Fruit fly (Drosophila melanogaster) whole organism: ENCODE measurements around the gene Iris.

ENCODE experiments used
- CG8478 ChIP-seq: fragments of >200 bp; optimal IDR thresholded peaks from 2 replicates; lab custom pipeline; 2018; ENCODE audit warnings: inconsistent platforms
- Dll ChIP-seq: fragments of >200 bp; optimal IDR thresholded peaks from 2 replicates; lab custom pipeline; 2017
- EcR ChIP-seq, 2 experiments: fragments of >200 bp; optimal IDR thresholded peaks; 2 replicates each; lab custom pipeline; 2017; ENCODE audit warnings: missing biosample characterization in 2 of 2, missing genetic modification characterization in 2 of 2, missing genetic modification reagents in 2 of 2
- pan ChIP-seq: fragments of >200 bp; optimal IDR thresholded peaks from 2 replicates; lab custom pipeline; 2017
- psq ChIP-seq: fragments of >200 bp; optimal IDR thresholded peaks from 2 replicates; lab custom pipeline; 2017
- usp ChIP-seq: fragments of >200 bp; optimal IDR thresholded peaks from 2 replicates; lab custom pipeline; 2017; ENCODE audit warnings: missing biosample characterization, missing genetic modification characterization, mixed read lengths

Iris gene

dm6 chr2L:1134011-1134743 is at the start of gene Iris, which contains the start of gene CG4577:
Gene Iris, minus strand, starts transcription at chr2L:1134098.
Gene CG4577, plus strand, starts transcription at chr2L:1134693.
- no peak for TF ChIP-seq psq (lab: Kevin White, UChicago)
- no peak for TF ChIP-seq Dll (lab: Kevin White, UChicago)
- no peak for TF ChIP-seq EcR (GFP tag; optimal IDR thresholded peaks at IDR 0.05; lab: Kevin White, UChicago)
- no peak for TF ChIP-seq CG8478 (lab: Kevin White, UChicago)
- TF ChIP-seq usp, result no peak
- no peak for TF ChIP-seq pan (lab: Kevin White, UChicago)

dm6 chr2L:1177522-1177921 is 43.6 kb upstream of the Iris start, which contains the start of gene CG4896:
Gene CG4896, plus strand, starts transcription at chr2L:1177690.
- TF ChIP-seq psq (lab: Kevin White, UChicago) (no peak), usp (no peak), EcR (GFP tag; optimal IDR thresholded peaks at IDR 0.05; lab: Kevin White, UChicago) (no peak), CG8478 (lab: Kevin White, UChicago) (no peak), pan (lab: Kevin White, UChicago) (no peak), Dll (lab: Kevin White, UChicago) (no peak)

dm6 chr2L:1172704-1173107 is 38.8 kb upstream of the Iris start, which contains the start of the genes Charon and CG4887:
Gene Charon, minus strand, starts transcription at chr2L:1172805.
Gene CG4887, plus strand, starts transcription at chr2L:1173009.
- TF ChIP-seq pan (lab: Kevin White, UChicago) (no peak), Dll (lab: Kevin White, UChicago) (no peak), CG8478 (lab: Kevin White, UChicago) (no peak), usp (no peak), EcR (GFP tag; optimal IDR thresholded peaks at IDR 0.05; lab: Kevin White, UChicago) (no peak), psq (lab: Kevin White, UChicago) (no peak)

- TF ChIP-seq Dll (lab: Kevin White, UChicago), result no peak
- no peak for TF ChIP-seq CG8478 (lab: Kevin White, UChicago)
- TF ChIP-seq psq (lab: Kevin White, UChicago), result no peak
- no peak for TF ChIP-seq pan (lab: Kevin White, UChicago)
- TF ChIP-seq usp, result no peak
- no peak for TF ChIP-seq EcR (GFP tag; optimal IDR thresholded peaks at IDR 0.05; lab: Kevin White, UChicago)
These were observed 36.0 kb upstream of the Iris start, which contains the start of the genes CG31922 and Plap for dm6 chr2L:1169867-1170415. Gene CG31922, plus strand, starts transcription at chr2L:1170181. Gene Plap, minus strand, starts transcription at chr2L:1170365.

- TF ChIP-seq CG8478 (lab: Kevin White, UChicago) (no peak), psq (lab: Kevin White, UChicago) (no peak)
These were observed 32.4 kb upstream of the Iris start, which contains the start of gene CG14341 for dm6 chr2L:1166326-1166725. Gene CG14341, plus strand, starts transcription at chr2L:1166506.

dm6 chr2L:1164294-1164693 is 30.4 kb upstream of the Iris start, which contains the start of gene IntS14:
Gene IntS14, plus strand, starts transcription at chr2L:1164443.
- TF ChIP-seq pan (lab: Kevin White, UChicago) (no peak), EcR (GFP tag; optimal IDR thresholded peaks at IDR 0.05; lab: Kevin White, UChicago) (no peak), psq (lab: Kevin White, UChicago) (no peak), Dll (lab: Kevin White, UChicago) (no peak), usp (no peak), CG8478 (lab: Kevin White, UChicago) (no peak)

- no peak for TF ChIP-seq pan (lab: Kevin White, UChicago)
- no peak for TF ChIP-seq usp
- no peak for TF ChIP-seq CG8478 (lab: Kevin White, UChicago)
- TF ChIP-seq Dll (lab: Kevin White, UChicago), result no peak
- no peak for TF ChIP-seq EcR (GFP tag; optimal IDR thresholded peaks at IDR 0.05; lab: Kevin White, UChicago)
- TF ChIP-seq psq (lab: Kevin White, UChicago), result no peak
These were observed 29.7 kb upstream of the Iris start, which contains the start of gene CG5080 for dm6 chr2L:1163538-1164143. Gene CG5080, minus strand, starts transcription at chr2L:1163886.

dm6 chr2L:1158519-1159319 is 24.8 kb upstream of the Iris start, which contains the start of gene Tango14:
Gene Tango14, plus strand, starts transcription at chr2L:1158661.
- TF ChIP-seq psq (lab: Kevin White, UChicago), result no peak
- no peak for TF ChIP-seq Dll (lab: Kevin White, UChicago)
- TF ChIP-seq CG8478 (lab: Kevin White, UChicago), result no peak
- no peak for TF ChIP-seq pan (lab: Kevin White, UChicago)
- TF ChIP-seq EcR (GFP tag; optimal IDR thresholded peaks at IDR 0.05; lab: Kevin White, UChicago), result no peak
- no peak for TF ChIP-seq usp

- TF ChIP-seq psq (lab: Kevin White, UChicago) (no peak), Dll (lab: Kevin White, UChicago) (no peak), pan (lab: Kevin White, UChicago) (no peak), EcR (GFP tag; optimal IDR thresholded peaks at IDR 0.05; lab: Kevin White, UChicago) (no peak), CG8478 (lab: Kevin White, UChicago) (no peak), usp (no peak)
These were observed 24.0 kb upstream of the Iris start, which contains the start of gene capt for dm6 chr2L:1157679-1158518. Gene capt, minus strand, starts transcription at chr2L:1158262.

- no peak for TF ChIP-seq psq (lab: Kevin White, UChicago)
- no peak for TF ChIP-seq usp
- no peak for TF ChIP-seq pan (lab: Kevin White, UChicago)
- no peak for TF ChIP-seq EcR (GFP tag; optimal IDR thresholded peaks at IDR 0.05; lab: Kevin White, UChicago)
- no peak for TF ChIP-seq CG8478 (lab: Kevin White, UChicago)
- no peak for TF ChIP-seq Dll (lab: Kevin White, UChicago)
These were observed 23.4 kb upstream of the Iris start for dm6 chr2L:1157357-1157678.
